Fruit fly (Drosophila melanogaster) whole organism, adult: ENCODE measurements around the gene Vha36-3.

Experiments used
- CG12768 ChIP-seq: fragments of 200-800 bp; sonication (Bioruptor generic); optimal IDR thresholded peaks from 2 replicates; lab custom pipeline; 2017; ENCODE audit warnings: missing biosample characterization, missing genetic modification characterization, mild to moderate bottlenecking, moderate library complexity, missing genetic modification reagents
- CG5204 ChIP-seq: fragments of 200-800 bp; sonication (Bioruptor generic); optimal IDR thresholded peaks from 2 replicates; lab custom pipeline; 2016; ENCODE audit warnings: missing biosample characterization, missing genetic modification characterization
- CG7045 ChIP-seq: fragments of 200-800 bp; sonication (Bioruptor generic); optimal IDR thresholded peaks from 2 replicates; lab custom pipeline; 2017; ENCODE audit warnings: missing biosample characterization, mild to moderate bottlenecking, missing genetic modification characterization
- CG7101 ChIP-seq: fragments of 200-800 bp; sonication (Bioruptor generic); optimal IDR thresholded peaks from 2 replicates; lab custom pipeline; 2018; ENCODE audit warnings: missing biosample characterization, mild to moderate bottlenecking, missing genetic modification characterization, moderate library complexity
- Crg-1 ChIP-seq: fragments of 200-800 bp; sonication (Bioruptor generic); optimal IDR thresholded peaks from 2 replicates; lab custom pipeline; 2016; ENCODE audit warnings: missing biosample characterization, missing genetic modification characterization
- bab1 ChIP-seq: fragments of 200-800 bp; sonication (Bioruptor generic); optimal IDR thresholded peaks from 3 replicates; lab custom pipeline; 2019; ENCODE audit warnings: missing biosample characterization, mild to moderate bottlenecking, missing genetic modification characterization, moderate library complexity
- cic ChIP-seq: fragments of 200-800 bp; sonication (Bioruptor generic); optimal IDR thresholded peaks from 2 replicates; lab custom pipeline; 2017; ENCODE audit warnings: missing biosample characterization, mild to moderate bottlenecking, missing genetic modification characterization, moderate library complexity
- cnc ChIP-seq, 2 experiments: fragments of >200 bp; optimal IDR thresholded peaks; 2 replicates each; lab custom pipeline; 2017
- kay ChIP-seq: fragments of 200-800 bp; sonication (Bioruptor generic); peaks from one replicate; lab custom pipeline; 2016; ENCODE audit warnings: missing biosample characterization, missing genetic modification characterization, borderline replicate concordance
- pad ChIP-seq: fragments of 200-800 bp; sonication (Bioruptor generic); optimal IDR thresholded peaks from 3 replicates; lab custom pipeline; 2017; ENCODE audit warnings: missing biosample characterization, missing genetic modification characterization, mild to moderate bottlenecking, moderate library complexity, missing genetic modification reagents
- tj ChIP-seq: fragments of 200-800 bp; sonication (Bioruptor generic); optimal IDR thresholded peaks from 3 replicates; lab custom pipeline; 2017; ENCODE audit warnings: missing biosample characterization, mild to moderate bottlenecking, missing genetic modification characterization, moderate library complexity

DNA sequence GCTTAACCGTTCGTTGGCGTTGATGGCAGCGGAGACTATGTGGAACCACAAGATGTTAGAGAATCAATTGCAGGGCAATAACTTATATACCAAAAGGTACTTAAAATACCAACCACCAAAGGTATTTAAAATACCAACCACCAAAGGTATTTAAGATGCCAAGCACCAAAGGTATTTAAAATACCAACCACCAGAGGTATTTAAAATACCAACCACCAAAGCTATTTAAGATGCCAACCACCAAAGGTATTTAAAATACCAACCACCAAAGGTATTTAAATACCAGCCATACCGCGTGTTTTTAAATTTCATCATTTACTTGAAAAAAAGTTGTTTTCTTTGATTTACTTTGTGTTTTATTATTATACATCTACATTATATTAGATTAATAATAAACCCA lies 37.1 kb upstream of the Vha36-3 start:
- TF ChIP-seq pad (GFP tag; lab: Kevin White, UChicago) (no peak), tj (no peak), cnc (optimal IDR thresholded peaks at IDR 0.05; lab: Kevin White, UChicago) (no peak), cic (GFP tag; lab: Kevin White, UChicago) (no peak), kay (GFP tag; lab: Kevin White, UChicago) (no peak), CG7045 (GFP tag; lab: Kevin White, UChicago) (no peak), CG12768 (no peak), CG5204 (no peak), Crg-1 (GFP tag; lab: Kevin White, UChicago) (no peak), bab1 (no peak), CG7101 (tag; lab: Kevin White, UChicago) (no peak)
